Worm (Caenorhabditis elegans) whole organism, mixed stage, embryonic: ENCODE data around the gene ent-4.

Source experiments
- bed-3 ChIP-seq: fragments of 200-800 bp; sonication (Bioruptor generic); optimal IDR thresholded peaks from 3 replicates; lab custom pipeline; 2018; ENCODE audit warnings: mild to moderate bottlenecking, missing genetic modification characterization, moderate library complexity, missing compliant biosample characterization
- blmp-1 ChIP-seq: fragments of 150-350 bp; optimal IDR thresholded peaks from 2 replicates; lab custom pipeline; 2014; ENCODE audit warnings: missing biosample characterization, missing genetic modification characterization
- ces-1 ChIP-seq: fragments of 150-350 bp; optimal IDR thresholded peaks from 2 replicates; lab custom pipeline; 2014; ENCODE audit warnings: missing biosample characterization, missing genetic modification reagents, missing genetic modification characterization
- elt-3 ChIP-seq: fragments of 150-350 bp; optimal IDR thresholded peaks from 2 replicates; lab custom pipeline; 2014; ENCODE audit warnings: missing biosample characterization, missing genetic modification characterization
- lin-13 ChIP-seq: fragments of 150-350 bp; optimal IDR thresholded peaks from 2 replicates; lab custom pipeline; 2014; ENCODE audit warnings: missing biosample characterization, missing genetic modification characterization
- mab-5 ChIP-seq: fragments of 150-350 bp; optimal IDR thresholded peaks from 2 replicates; lab custom pipeline; 2014; ENCODE audit warnings: missing biosample characterization, missing genetic modification characterization
- nhr-237 ChIP-seq: fragments of 150-350 bp; optimal IDR thresholded peaks from 2 replicates; lab custom pipeline; 2014; ENCODE audit warnings: missing biosample characterization, missing genetic modification characterization
- nhr-28 ChIP-seq: fragments of 150-350 bp; optimal IDR thresholded peaks from 2 replicates; lab custom pipeline; 2014; ENCODE audit warnings: missing biosample characterization, missing genetic modification characterization

ce11 chrIV:13716735-13717134 is 10.0 kb upstream of the ent-4 start:
- TF ChIP-seq mab-5 (no peak), lin-13 (tag; lab: Kevin White, UChicago) (no peak), blmp-1 (tag; lab: Kevin White, UChicago) (no peak), nhr-28 (tag; lab: Kevin White, UChicago) (no peak), ces-1 (GFP tag; lab: Kevin White, UChicago) (no peak), elt-3 (tag; lab: Kevin White, UChicago) (no peak), bed-3 (no peak), nhr-237 (tag; lab: Kevin White, UChicago) (no peak)
